Worm (Caenorhabditis elegans): ENCODE data around the gene npr-40.

- no peak for TF ChIP-seq dao-5 (tag; optimal IDR thresholded peaks at IDR 0.05)
- no peak for TF ChIP-seq him-1 (tag; optimal IDR thresholded peaks at IDR 0.05)
- no peak for TF ChIP-seq W03F9.2 (tag; optimal IDR thresholded peaks at IDR 0.05)
These were observed 32.8 kb upstream of the npr-40 start for ce11 chrX:14885855-14886254.
